Fruit fly (Drosophila melanogaster): ENCODE measurements around the gene CG34277.

DNA sequence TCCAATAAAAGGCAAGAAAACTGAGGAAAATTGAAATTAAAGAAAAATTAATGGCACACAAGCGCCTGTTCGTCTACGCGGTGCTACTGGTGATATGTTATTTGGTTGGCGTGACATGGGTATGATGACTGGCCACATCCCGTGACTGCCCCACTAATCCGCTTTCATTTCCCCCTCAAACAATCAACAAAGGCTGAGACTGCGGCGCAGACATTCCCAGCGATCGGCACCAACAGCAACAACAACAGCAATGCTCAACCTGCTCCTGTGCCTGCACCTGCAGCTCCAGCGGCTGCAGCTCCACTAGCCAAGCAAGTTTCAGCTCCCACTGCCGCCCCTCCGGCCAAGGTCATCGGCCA, 14.2 kb upstream of the CG34277 start:
- TF ChIP-seq pan (optimal IDR thresholded peaks at IDR 0.05): no peak
- TF ChIP-seq psq (optimal IDR thresholded peaks at IDR 0.05): no peak
- no peak for TF ChIP-seq usp (GFP tag; optimal IDR thresholded peaks at IDR 0.05)

Measured in whole organism.